Fruit fly (Drosophila melanogaster) whole organism, embryonic: ENCODE results near the gene CG15394.

Experiments
- Atf3 ChIP-seq: fragments of 200-800 bp; sonication (Bioruptor generic); optimal IDR thresholded peaks from 3 replicates; lab custom pipeline; 2016; ENCODE audit warnings: missing biosample characterization, missing genetic modification characterization
- CG10147 ChIP-seq: fragments of 200-800 bp; sonication (Bioruptor generic); optimal IDR thresholded peaks from 2 replicates; lab custom pipeline; 2019; ENCODE audit warnings: missing biosample characterization, mild to moderate bottlenecking, missing genetic modification characterization, moderate library complexity
- CG10462 ChIP-seq: fragments of 200-800 bp; sonication (Bioruptor generic); optimal IDR thresholded peaks from 2 replicates; lab custom pipeline; 2016; ENCODE audit warnings: missing biosample characterization, missing genetic modification characterization
- CG11247 ChIP-seq: fragments of 200-800 bp; sonication (Bioruptor generic); IDR thresholded peaks from 2 replicates; pipeline ENCODE4 v1.3.6; 2022; ENCODE audit warnings: missing biosample characterization, missing genetic modification characterization
- CG12071 ChIP-seq: fragments of 200-800 bp; sonication (Bioruptor generic); optimal IDR thresholded peaks from 3 replicates; lab custom pipeline; 2018; ENCODE audit warnings: missing biosample characterization, mild to moderate bottlenecking, missing genetic modification characterization
- CG14014 ChIP-seq: fragments of 200-800 bp; sonication (Bioruptor generic); IDR thresholded peaks from 2 replicates; pipeline ENCODE4 v1.3.6; 2022; ENCODE audit warnings: missing biosample characterization, missing genetic modification characterization
- CG15073 ChIP-seq: fragments of 200-800 bp; sonication (Bioruptor generic); optimal IDR thresholded peaks from 2 replicates; lab custom pipeline; 2016; ENCODE audit warnings: missing biosample characterization, missing genetic modification characterization
- CG15514 ChIP-seq: fragments of 200-800 bp; sonication (Bioruptor generic); optimal IDR thresholded peaks from 3 replicates; lab custom pipeline; 2017; ENCODE audit warnings: missing biosample characterization, missing genetic modification characterization, mild to moderate bottlenecking, moderate library complexity, missing genetic modification reagents
- CG16813 ChIP-seq: fragments of 200-800 bp; sonication (Bioruptor generic); IDR thresholded peaks from 3 replicates; pipeline ENCODE4 v1.3.6; 2022; ENCODE audit warnings: missing biosample characterization, missing genetic modification characterization; ENCODE audit not compliant: partially characterized antibody
- CG18599 ChIP-seq: fragments of 200-800 bp; sonication (Bioruptor generic); optimal IDR thresholded peaks from 3 replicates; lab custom pipeline; 2017; ENCODE audit warnings: missing biosample characterization, missing genetic modification characterization, mild to moderate bottlenecking, moderate library complexity, missing genetic modification reagents
- CG2199 ChIP-seq: fragments of 200-800 bp; sonication (Bioruptor generic); IDR thresholded peaks from 3 replicates; pipeline ENCODE4 v1.3.6; 2022; ENCODE audit warnings: missing biosample characterization, missing genetic modification characterization
- CG30403 ChIP-seq: fragments of 200-800 bp; sonication (Bioruptor generic); optimal IDR thresholded peaks from 3 replicates; lab custom pipeline; 2016; ENCODE audit warnings: missing biosample characterization, missing genetic modification characterization
- CG30431 ChIP-seq: fragments of 200-800 bp; sonication (Bioruptor generic); optimal IDR thresholded peaks from 2 replicates; lab custom pipeline; 2017; ENCODE audit warnings: missing biosample characterization, missing genetic modification characterization
- CG32767 ChIP-seq: fragments of 200-800 bp; sonication (Bioruptor generic); IDR thresholded peaks from 2 replicates; pipeline ENCODE4 v1.3.6; 2022; ENCODE audit warnings: missing biosample characterization, missing genetic modification characterization
- CG4404 ChIP-seq: fragments of 200-800 bp; sonication (Bioruptor generic); IDR thresholded peaks from 2 replicates; pipeline ENCODE4 v1.3.6; 2022; ENCODE audit warnings: missing biosample characterization, missing genetic modification characterization
- CG7745 ChIP-seq: fragments of 200-800 bp; sonication (Bioruptor generic); optimal IDR thresholded peaks from 2 replicates; lab custom pipeline; 2018; ENCODE audit warnings: missing biosample characterization, mild to moderate bottlenecking, missing genetic modification characterization, moderate library complexity
- CG7987 ChIP-seq: fragments of 200-800 bp; sonication (Bioruptor generic); optimal IDR thresholded peaks from 2 replicates; lab custom pipeline; 2018; ENCODE audit warnings: missing biosample characterization, mild to moderate bottlenecking, missing genetic modification characterization, moderate library complexity
- CG8944 ChIP-seq: fragments of 200-800 bp; sonication (Bioruptor generic); optimal IDR thresholded peaks from 3 replicates; lab custom pipeline; 2016; ENCODE audit warnings: missing biosample characterization, missing genetic modification characterization
- CG9817 ChIP-seq: fragments of 200-800 bp; sonication (Bioruptor generic); optimal IDR thresholded peaks from 2 replicates; lab custom pipeline; 2018; ENCODE audit warnings: missing biosample characterization, mild to moderate bottlenecking, missing genetic modification characterization, moderate library complexity
- CTCF ChIP-seq: fragments of 200-800 bp; sonication (Bioruptor generic); optimal IDR thresholded peaks from 2 replicates; lab custom pipeline; 2017; ENCODE audit warnings: missing biosample characterization, mild to moderate bottlenecking, missing genetic modification characterization, moderate library complexity
- D ChIP-seq, 2 experiments: fragments of 200-800 bp in 1 of 2; fragments of >200 bp in 1 of 2; sonication (Bioruptor generic) in 1 of 2; optimal IDR thresholded peaks; 2 replicates in 1 of 2; 3 replicates in 1 of 2; lab custom pipeline; 2017; ENCODE audit warnings: mild to moderate bottlenecking in 1 of 2, missing biosample characterization in 1 of 2, missing genetic modification characterization in 1 of 2, missing genetic modification reagents in 1 of 2
- D19A ChIP-seq: fragments of 200-800 bp; optimal IDR thresholded peaks from 3 replicates; lab custom pipeline; 2019; ENCODE audit warnings: missing biosample characterization, mild to moderate bottlenecking, missing genetic modification characterization, moderate library complexity
- D19B ChIP-seq: fragments of 200-800 bp; sonication (Bioruptor generic); optimal IDR thresholded peaks from 2 replicates; lab custom pipeline; 2017; ENCODE audit warnings: missing biosample characterization, mild to moderate bottlenecking, missing genetic modification characterization
- Deaf1 ChIP-seq: fragments of 200-800 bp; optimal IDR thresholded peaks from 3 replicates; lab custom pipeline; 2019; ENCODE audit warnings: missing biosample characterization, mild to moderate bottlenecking, missing genetic modification characterization, moderate library complexity
- Fer1 ChIP-seq: fragments of 200-800 bp; sonication (Bioruptor generic); optimal IDR thresholded peaks from 2 replicates; lab custom pipeline; 2017; ENCODE audit warnings: missing biosample characterization, mild to moderate bottlenecking, missing genetic modification characterization
- H2.0 ChIP-seq: fragments of 200-800 bp; sonication (Bioruptor generic); IDR thresholded peaks from 2 replicates; pipeline ENCODE4 v1.3.6; 2022; ENCODE audit warnings: missing biosample characterization, missing genetic modification characterization
- HLHmδ ChIP-seq: fragments of 200-800 bp; sonication (Bioruptor generic); optimal IDR thresholded peaks from 2 replicates; lab custom pipeline; 2018; ENCODE audit warnings: missing biosample characterization, mild to moderate bottlenecking, missing genetic modification characterization, moderate library complexity
- Hand ChIP-seq: fragments of 200-800 bp; sonication (Bioruptor generic); optimal IDR thresholded peaks from 2 replicates; lab custom pipeline; 2017; ENCODE audit warnings: mild to moderate bottlenecking, missing biosample characterization, missing genetic modification reagents, missing genetic modification characterization
- Max ChIP-seq: fragments of 200-800 bp; sonication (Bioruptor generic); optimal IDR thresholded peaks from 2 replicates; lab custom pipeline; 2016; ENCODE audit warnings: missing biosample characterization, mild to moderate bottlenecking, missing genetic modification characterization
- Mrtf ChIP-seq: fragments of 200-800 bp; sonication (Bioruptor generic); IDR thresholded peaks from 3 replicates; pipeline ENCODE4 v1.3.6; 2022; ENCODE audit warnings: missing biosample characterization, missing genetic modification characterization
- Opbp ChIP-seq: fragments of 200-800 bp; sonication (Bioruptor generic); IDR thresholded peaks from 3 replicates; pipeline ENCODE4 v1.3.6; 2022; ENCODE audit warnings: missing biosample characterization, missing genetic modification characterization; ENCODE audit not compliant: partially characterized antibody
- Pdp1 ChIP-seq, 2 experiments: fragments of 200-800 bp; sonication (Bioruptor generic); optimal IDR thresholded peaks; 3 replicates each; lab custom pipeline; 2016; ENCODE audit warnings: missing biosample characterization in 2 of 2, missing genetic modification characterization in 2 of 2, mild to moderate bottlenecking in 1 of 2, moderate library complexity in 1 of 2
- Ravus ChIP-seq: fragments of 200-800 bp; sonication (Bioruptor generic); IDR thresholded peaks from 2 replicates; pipeline ENCODE4 v1.3.6; 2022; ENCODE audit warnings: missing biosample characterization, missing genetic modification characterization
- Rfx ChIP-seq: fragments of 200-800 bp; sonication (Bioruptor generic); IDR thresholded peaks from 2 replicates; pipeline ENCODE4 v1.3.6; 2022; ENCODE audit warnings: missing biosample characterization, missing genetic modification characterization
- bowl ChIP-seq: fragments of 200-800 bp; sonication (Bioruptor generic); IDR thresholded peaks from 2 replicates; pipeline ENCODE4 v1.3.6; 2022; ENCODE audit warnings: missing biosample characterization, missing genetic modification characterization
- chif ChIP-seq, 2 experiments: fragments of 200-800 bp; sonication (Bioruptor generic); optimal IDR thresholded peaks; 3 replicates each; lab custom pipeline; 2016; ENCODE audit warnings: missing biosample characterization in 2 of 2, missing genetic modification characterization in 2 of 2
- dm ChIP-seq: fragments of 200-800 bp; sonication (Bioruptor generic); optimal IDR thresholded peaks from 3 replicates; lab custom pipeline; 2016; ENCODE audit warnings: missing biosample characterization, missing genetic modification characterization
- grn ChIP-seq: fragments of 200-800 bp; sonication (Bioruptor generic); optimal IDR thresholded peaks from 3 replicates; lab custom pipeline; 2017; ENCODE audit warnings: missing biosample characterization, missing genetic modification characterization
- inv ChIP-seq: fragments of 200-800 bp; sonication (Bioruptor generic); IDR thresholded peaks from 2 replicates; pipeline ENCODE4 v1.3.6; 2022; ENCODE audit warnings: missing biosample characterization, missing genetic modification characterization; ENCODE audit not compliant: partially characterized antibody
- lab ChIP-seq: fragments of 200-800 bp; sonication (Bioruptor generic); optimal IDR thresholded peaks from 3 replicates; lab custom pipeline; 2017; ENCODE audit warnings: missing biosample characterization, missing genetic modification characterization, mild to moderate bottlenecking, moderate library complexity, missing genetic modification reagents
- phol ChIP-seq: fragments of 200-800 bp; sonication (Bioruptor generic); optimal IDR thresholded peaks from 3 replicates; lab custom pipeline; 2018; ENCODE audit warnings: missing biosample characterization, mild to moderate bottlenecking, missing genetic modification characterization, moderate library complexity
- prd ChIP-seq, 3 experiments: fragments of >200 bp in 2 of 3; fragments of 200-800 bp in 1 of 3; sonication (Bioruptor generic) in 1 of 3; optimal IDR thresholded peaks in 2 of 3; IDR thresholded peaks in 1 of 3; 2 replicates in 2 of 3; 3 replicates in 1 of 3; pipeline versions ENCODE4 v1.3.6 to Lab custom; 2017 to 2022; ENCODE audit warnings: missing biosample characterization in 1 of 3, missing genetic modification characterization in 1 of 3
- pzg ChIP-seq: fragments of 200-800 bp; sonication (Bioruptor generic); optimal IDR thresholded peaks from 3 replicates; lab custom pipeline; 2018; ENCODE audit warnings: missing biosample characterization, mild to moderate bottlenecking, missing genetic modification characterization, moderate library complexity
- scrt ChIP-seq: fragments of 200-800 bp; sonication (Bioruptor generic); optimal IDR thresholded peaks from 2 replicates; lab custom pipeline; 2018; ENCODE audit warnings: missing biosample characterization, mild to moderate bottlenecking, missing genetic modification characterization, moderate library complexity
- sd ChIP-seq: fragments of 200-800 bp; sonication (Bioruptor generic); optimal IDR thresholded peaks from 3 replicates; lab custom pipeline; 2018; ENCODE audit warnings: missing biosample characterization, mild to moderate bottlenecking, missing genetic modification characterization, moderate library complexity
- sima ChIP-seq: fragments of 200-800 bp; sonication (Bioruptor generic); optimal IDR thresholded peaks from 2 replicates; lab custom pipeline; 2016; ENCODE audit warnings: missing biosample characterization, missing genetic modification characterization
- trem ChIP-seq: fragments of 200-800 bp; optimal IDR thresholded peaks from 3 replicates; lab custom pipeline; 2019; ENCODE audit warnings: missing biosample characterization, mild to moderate bottlenecking, missing genetic modification characterization, moderate library complexity
- tx ChIP-seq: fragments of 200-800 bp; sonication (Bioruptor generic); optimal IDR thresholded peaks from 2 replicates; lab custom pipeline; 2016; ENCODE audit warnings: missing biosample characterization, missing genetic modification characterization
- vnd ChIP-seq: fragments of 200-800 bp; sonication (Bioruptor generic); IDR thresholded peaks from 3 replicates; pipeline ENCODE4 v1.3.6; 2022; ENCODE audit warnings: missing biosample characterization, missing genetic modification characterization; ENCODE audit not compliant: partially characterized antibody
- z ChIP-seq: fragments of 200-800 bp; sonication (Bioruptor generic); IDR thresholded peaks from 3 replicates; pipeline ENCODE4 v1.3.6; 2022; ENCODE audit warnings: missing biosample characterization, missing genetic modification characterization

The CG15394 gene

dm6 chr2L:2542491-2542890 is 49.2 kb upstream of the CG15394 start (continued):
- no peak for TF ChIP-seq inv (GFP tag; lab: Robert Waterston, UW)
- no peak for TF ChIP-seq Pdp1 (GFP tag; optimal IDR thresholded peaks at IDR 0.05; lab: Kevin White, UChicago)
- no peak for TF ChIP-seq dm (GFP tag; lab: Kevin White, UChicago)
- no peak for TF ChIP-seq CG8944
- no peak for TF ChIP-seq CG9817
- TF ChIP-seq CG10147 (GFP tag; lab: Kevin White, UChicago), result peak; percentile 7
- no peak for TF ChIP-seq pzg (GFP tag; lab: Kevin White, UChicago)
- no peak for TF ChIP-seq CG30403
- TF ChIP-seq H2.0 (GFP tag; lab: Robert Waterston, UW), result no peak
- TF ChIP-seq CG14014 (GFP tag; lab: Robert Waterston, UW), result no peak
- no peak for TF ChIP-seq trem (tag; lab: Kevin White, UChicago)
- no peak for TF ChIP-seq CG11247 (GFP tag; lab: Robert Waterston, UW)
- TF ChIP-seq sd (tag; lab: Kevin White, UChicago), result no peak
- TF ChIP-seq z (GFP tag; lab: Robert Waterston, UW), result no peak
- no peak for TF ChIP-seq prd (optimal IDR thresholded peaks at IDR 0.05; lab: Kevin White, UChicago)
- TF ChIP-seq prd (GFP tag; IDR thresholded peaks at IDR 0.05; lab: Robert Waterston, UW), result peak; percentile 31; the same call in 1 of the 3 replicates
- no peak for TF ChIP-seq Opbp
- TF ChIP-seq D19B (GFP tag; lab: Kevin White, UChicago), result no peak
- TF ChIP-seq CG7987, result no peak
- TF ChIP-seq CG15514 (GFP tag; lab: Kevin White, UChicago), result peak; percentile 31
- peak; percentile 35; the same call in 1 of the 2 replicates for TF ChIP-seq Rfx (GFP tag; lab: Robert Waterston, UW)
- TF ChIP-seq CG4404, result no peak
- TF ChIP-seq vnd (GFP tag; lab: Robert Waterston, UW), result no peak
- TF ChIP-seq CG32767 (GFP tag; lab: Robert Waterston, UW), result no peak
- TF ChIP-seq Mrtf (GFP tag; lab: Robert Waterston, UW), result no peak
- TF ChIP-seq CG10462 (GFP tag; lab: Kevin White, UChicago), result no peak
- TF ChIP-seq D (optimal IDR thresholded peaks at IDR 0.05; lab: Kevin White, UChicago), result no peak
- TF ChIP-seq D (GFP tag; optimal IDR thresholded peaks at IDR 0.05; lab: Kevin White, UChicago), result no peak
- no peak for TF ChIP-seq bowl (GFP tag; lab: Robert Waterston, UW)
- peak; percentile 10 for TF ChIP-seq lab (GFP tag; lab: Kevin White, UChicago)
- TF ChIP-seq grn, result no peak
- TF ChIP-seq scrt, result peak; percentile 10
- TF ChIP-seq HLHmδ (GFP tag; lab: Kevin White, UChicago), result no peak
- no peak for TF ChIP-seq sima (GFP tag; lab: Kevin White, UChicago)
- no peak for TF ChIP-seq CG30431 (GFP tag; lab: Kevin White, UChicago)
- no peak for TF ChIP-seq CG2199
- no peak for TF ChIP-seq CG7745 (tag; lab: Kevin White, UChicago)
- no peak for TF ChIP-seq CTCF (GFP tag; lab: Kevin White, UChicago)
- TF ChIP-seq CG18599 (GFP tag; lab: Kevin White, UChicago), result peak; percentile 51
- TF ChIP-seq Ravus (GFP tag; lab: Robert Waterston, UW), result no peak
- TF ChIP-seq CG12071, result no peak
- no peak for TF ChIP-seq chif (GFP tag; optimal IDR thresholded peaks at IDR 0.05; lab: Kevin White, UChicago)
- TF ChIP-seq Deaf1 (tag; lab: Kevin White, UChicago), result no peak
- TF ChIP-seq Atf3 (GFP tag; lab: Kevin White, UChicago), result no peak
- no peak for TF ChIP-seq D19A (tag; lab: Kevin White, UChicago)
- TF ChIP-seq phol, result no peak
- TF ChIP-seq Hand, result peak; percentile 7
- TF ChIP-seq tx (GFP tag; lab: Kevin White, UChicago), result no peak
- no peak for TF ChIP-seq CG16813
- TF ChIP-seq Max, result no peak
- peak; percentile 36 for TF ChIP-seq Fer1 (GFP tag; lab: Kevin White, UChicago)
- TF ChIP-seq CG15073, result no peak
